Fruit fly (Drosophila melanogaster) Kc167 (cell line): ENCODE data around the gene CG3355.

ENCODE experiments used
- Myc ChIP-seq: fragments of >200 bp; optimal IDR thresholded peaks from 2 replicates; lab custom pipeline; 2017; ENCODE audit warnings: missing external identifiers
- Sin3A ChIP-seq: fragments of >200 bp; optimal IDR thresholded peaks from 2 replicates; lab custom pipeline; 2018; ENCODE audit warnings: missing external identifiers
- h ChIP-seq: fragments of >200 bp; optimal IDR thresholded peaks from 3 replicates; lab custom pipeline; 2018; ENCODE audit warnings: missing external identifiers
- insv ChIP-seq: fragments of >200 bp; optimal IDR thresholded peaks from 3 replicates; lab custom pipeline; 2018; ENCODE audit warnings: missing external identifiers
- psq ChIP-seq: fragments of >200 bp; optimal IDR thresholded peaks from 2 replicates; lab custom pipeline; 2017; ENCODE audit warnings: missing external identifiers
- ttk ChIP-seq: sonication (Bioruptor generic); optimal IDR thresholded peaks from 2 replicates; lab custom pipeline; 2017; ENCODE audit warnings: missing external identifiers

DNA sequence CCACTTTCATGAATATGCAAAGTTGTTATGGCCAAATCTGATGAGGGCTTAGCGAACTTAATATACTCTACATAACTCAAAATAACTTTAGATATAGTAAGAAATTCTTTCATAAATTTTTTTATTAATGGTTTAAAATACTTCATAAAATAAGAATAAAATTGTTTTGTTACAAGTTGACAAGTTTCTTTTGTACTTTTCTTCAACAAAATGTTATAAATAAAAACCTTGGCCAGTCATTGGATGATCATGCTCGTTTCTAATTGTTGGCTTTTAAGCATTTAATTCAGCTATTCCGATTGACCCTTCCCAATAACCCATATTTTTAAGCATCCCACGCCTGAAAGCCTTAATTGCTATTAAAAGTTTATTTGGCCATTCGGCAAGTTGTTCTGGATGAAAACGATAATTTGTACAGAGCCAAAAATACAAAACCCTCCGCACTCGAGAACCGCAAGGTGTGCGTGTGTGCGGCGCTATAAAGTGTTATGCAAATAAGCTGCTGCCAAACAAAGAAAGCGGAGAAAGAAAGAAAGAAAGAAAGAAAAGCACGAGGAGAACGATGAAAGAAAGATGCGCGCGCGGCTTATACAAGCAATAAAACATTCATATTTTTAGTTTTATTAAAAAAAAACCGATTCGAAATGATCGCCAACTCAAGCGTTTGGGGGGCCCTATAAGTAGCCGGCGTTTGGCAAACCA is at the start of gene CG3355:
- TF ChIP-seq Myc (no peak), Sin3A (no peak), psq (lab: Kevin White, UChicago) (no peak), h (lab: Kevin White, UChicago) (no peak), ttk (no peak), insv (lab: Kevin White, UChicago) (no peak)
